Worm (Caenorhabditis elegans): Measurements from ENCODE around the gene R09F10.3.

- no peak for TF ChIP-seq lin-13 (tag; optimal IDR thresholded peaks at IDR 0.05)
- no peak for TF ChIP-seq elt-1 (tag; optimal IDR thresholded peaks at IDR 0.05; ENCODE audit: borderline replicate concordance, insufficient read depth)
- no peak for TF ChIP-seq mab-5 (tag; optimal IDR thresholded peaks at IDR 0.05)
- TF ChIP-seq nhr-28 (tag; optimal IDR thresholded peaks at IDR 0.05): no peak
Observed at ce11 chrX:8346248-8346647, 51.8 kb downstream of the R09F10.3 start, which contains the start of gene drd-5.
